Fruit fly (Drosophila melanogaster): ENCODE measurements around the gene CG3335.

Gene CG3335

dm6 chr3L:9624014-9624413 is at the start of gene CG3335:
Gene CG3335 (plus strand): TSS chr3L:9624237.
- TF ChIP-seq CG9139 (GFP tag; optimal IDR thresholded peaks at IDR 0.05) (no peak), CG32006 (GFP tag; optimal IDR thresholded peaks at IDR 0.05) (no peak), dac (GFP tag; optimal IDR thresholded peaks at IDR 0.05) (no peak), CG6276 (GFP tag; optimal IDR thresholded peaks at IDR 0.05) (no peak), topi (GFP tag; optimal IDR thresholded peaks at IDR 0.05) (no peak), CG3032 (tag; optimal IDR thresholded peaks at IDR 0.05) (no peak), pdm3 (GFP tag; optimal IDR thresholded peaks at IDR 0.05) (no peak), CG15336 (GFP tag; IDR thresholded peaks at IDR 0.05) (no peak), fkh (GFP tag; optimal IDR thresholded peaks at IDR 0.05) (no peak), vri (GFP tag; optimal IDR thresholded peaks at IDR 0.05) (no peak), ss (GFP tag; optimal IDR thresholded peaks at IDR 0.05) (no peak), CG10669 (GFP tag; optimal IDR thresholded peaks at IDR 0.05) (no peak)

dm6 chr3L:9583388-9583787 is 40.6 kb upstream of the CG3335 start:
- no peak for TF ChIP-seq esn (GFP tag; optimal IDR thresholded peaks at IDR 0.05)
- TF ChIP-seq Sox15 (GFP tag; optimal IDR thresholded peaks at IDR 0.05) = no peak
- no peak for TF ChIP-seq OdsH (GFP tag; optimal IDR thresholded peaks at IDR 0.05)
- no peak for TF ChIP-seq cyc (GFP tag; optimal IDR thresholded peaks at IDR 0.05)
- no peak for TF ChIP-seq Ets21C (GFP tag; optimal IDR thresholded peaks at IDR 0.05)
- no peak for TF ChIP-seq lz (GFP tag; optimal IDR thresholded peaks at IDR 0.05)
- TF ChIP-seq CG6854 (GFP tag; optimal IDR thresholded peaks at IDR 0.05) = no peak
- no peak for TF ChIP-seq net (GFP tag; optimal IDR thresholded peaks at IDR 0.05)
- TF ChIP-seq CG10669 (GFP tag; optimal IDR thresholded peaks at IDR 0.05) = no peak

dm6 chr3L:9597464-9597863 is 26.6 kb upstream of the CG3335 start, which contains the start of gene Tmc:
Gene Tmc (plus strand): TSS chr3L:9597764.
- TF ChIP-seq CG9139 (GFP tag; optimal IDR thresholded peaks at IDR 0.05) = no peak
- no peak for TF ChIP-seq salr (GFP tag; optimal IDR thresholded peaks at IDR 0.05)
- TF ChIP-seq spab (GFP tag; optimal IDR thresholded peaks at IDR 0.05) = no peak
- TF ChIP-seq dac (GFP tag; optimal IDR thresholded peaks at IDR 0.05) = no peak
- no peak for TF ChIP-seq achi (GFP tag; optimal IDR thresholded peaks at IDR 0.05)
- no peak for TF ChIP-seq vri (GFP tag; optimal IDR thresholded peaks at IDR 0.05)
- TF ChIP-seq dsx (GFP tag; optimal IDR thresholded peaks at IDR 0.05; ENCODE audit: poor library complexity, severe bottlenecking) = no peak
- no peak for TF ChIP-seq Ets21C (GFP tag; optimal IDR thresholded peaks at IDR 0.05)
- TF ChIP-seq CG11294 (GFP tag; IDR thresholded peaks at IDR 0.05) = no peak
- TF ChIP-seq Ets96B (tag; optimal IDR thresholded peaks at IDR 0.05) = no peak
- no peak for TF ChIP-seq fkh (GFP tag; optimal IDR thresholded peaks at IDR 0.05)
- TF ChIP-seq CG6276 (GFP tag; optimal IDR thresholded peaks at IDR 0.05) = no peak
- no peak for TF ChIP-seq CG31627 (GFP tag; optimal IDR thresholded peaks at IDR 0.05)
- TF ChIP-seq CG32006 (GFP tag; optimal IDR thresholded peaks at IDR 0.05) = no peak
- TF ChIP-seq Eip93F (GFP tag; optimal IDR thresholded peaks at IDR 0.05) = no peak
- TF ChIP-seq Sox102F (GFP tag; optimal IDR thresholded peaks at IDR 0.05) = no peak

dm6 chr3L:9598688-9599087 is 25.3 kb upstream of the CG3335 start, which contains the start of gene CG3222:
Gene CG3222 (plus strand): TSS chr3L:9598988.
- TF ChIP-seq dsx (GFP tag; optimal IDR thresholded peaks at IDR 0.05; ENCODE audit: poor library complexity, severe bottlenecking) = no peak
- TF ChIP-seq lz (GFP tag; optimal IDR thresholded peaks at IDR 0.05) = no peak
- no peak for TF ChIP-seq Sox15 (GFP tag; optimal IDR thresholded peaks at IDR 0.05)
- TF ChIP-seq CG3919 (GFP tag; optimal IDR thresholded peaks at IDR 0.05) = no peak
- no peak for TF ChIP-seq CG16779 (tag; optimal IDR thresholded peaks at IDR 0.05)
- TF ChIP-seq Hr39 (GFP tag; optimal IDR thresholded peaks at IDR 0.05) = no peak
- TF ChIP-seq pdm3 (GFP tag; optimal IDR thresholded peaks at IDR 0.05) = no peak
- no peak for TF ChIP-seq Sox102F (GFP tag; optimal IDR thresholded peaks at IDR 0.05)
- TF ChIP-seq CG11294 (GFP tag; IDR thresholded peaks at IDR 0.05) = no peak
- TF ChIP-seq fkh (GFP tag; optimal IDR thresholded peaks at IDR 0.05) = no peak
- no peak for TF ChIP-seq vri (GFP tag; optimal IDR thresholded peaks at IDR 0.05)
- no peak for TF ChIP-seq Met (GFP tag; optimal IDR thresholded peaks at IDR 0.05)
- TF ChIP-seq CG10669 (GFP tag; optimal IDR thresholded peaks at IDR 0.05) = no peak
- TF ChIP-seq CG8319 (GFP tag; optimal IDR thresholded peaks at IDR 0.05) = no peak
- no peak for TF ChIP-seq eg (GFP tag; IDR thresholded peaks at IDR 0.05)

Measured in whole organism, prepupa.